Worm (Caenorhabditis elegans): Measurements from ENCODE around the gene swt-3.

swt-3 gene

DNA sequence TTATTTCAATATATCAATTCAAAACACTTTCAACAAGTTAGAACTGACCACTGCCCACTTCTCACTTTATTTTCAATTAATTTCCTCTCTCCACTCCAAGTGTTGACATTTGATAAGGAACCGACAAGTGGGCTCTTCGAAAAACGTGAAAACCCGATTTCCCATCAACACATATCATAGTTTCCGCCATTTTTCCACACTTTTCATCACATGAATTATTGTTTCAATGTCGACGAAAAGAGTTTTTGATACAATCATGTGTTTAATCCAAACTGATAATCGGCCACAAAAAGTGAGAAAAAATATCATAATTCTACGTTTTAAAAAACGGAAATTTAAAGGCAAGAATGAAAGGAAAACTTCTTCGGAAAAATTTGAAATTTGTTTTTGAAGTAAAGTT lies 15.2 kb upstream of the swt-3 start:
- no peak for TF ChIP-seq unc-62 (GFP tag; optimal IDR thresholded peaks at IDR 0.05)

DNA sequence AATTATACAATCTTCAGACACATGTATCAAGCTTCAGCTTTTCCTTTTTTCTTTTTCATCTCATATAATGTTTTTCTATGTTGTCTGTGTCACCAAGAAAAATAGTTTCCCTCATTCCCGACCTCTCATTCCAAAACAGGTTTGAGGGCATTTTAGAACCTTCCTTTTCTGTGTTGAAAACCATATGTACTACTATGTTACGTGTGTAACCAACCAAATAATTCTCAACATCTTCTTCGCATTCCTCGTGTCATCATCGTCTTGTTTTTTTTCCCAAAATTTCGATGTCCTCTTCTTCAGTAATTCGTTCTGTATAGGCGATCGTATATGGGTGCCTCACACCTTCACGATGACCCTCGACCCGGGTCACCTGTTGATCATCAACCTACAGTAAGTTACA lies 9.9 kb upstream of the swt-3 start, which contains the start of gene pept-2:
pept-2 (plus strand) TSS at position 301 of the 400 bp plus-strand sequence.
- no peak for TF ChIP-seq unc-62 (GFP tag; optimal IDR thresholded peaks at IDR 0.05)

- TF ChIP-seq unc-62 (GFP tag; optimal IDR thresholded peaks at IDR 0.05) = no peak
Measured at ce11 chrIV:10786731-10787130, 6.2 kb upstream of the swt-3 start, which contains the start of gene srd-7. srd-7 (minus strand) TSS chrIV:10786831.

DNA sequence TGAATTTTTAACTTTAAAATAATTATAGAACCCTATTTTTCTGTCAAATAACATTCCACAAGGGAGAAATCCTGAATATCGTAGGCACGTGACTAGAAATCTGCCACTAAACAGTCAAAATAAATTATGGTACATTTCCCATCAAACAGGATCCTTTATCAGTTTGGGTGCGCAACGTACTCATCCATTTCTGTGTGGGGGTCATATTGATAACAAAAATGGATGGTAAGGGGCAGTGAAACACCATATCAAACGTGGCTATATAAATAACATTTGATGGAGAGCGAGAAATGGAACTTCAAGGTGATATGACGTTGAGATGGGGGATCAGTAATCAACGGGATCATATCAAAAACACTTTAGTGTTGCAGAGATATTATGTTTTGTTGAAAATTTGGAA lies 3.6 kb upstream of the swt-3 start:
- no peak for TF ChIP-seq unc-62 (GFP tag; optimal IDR thresholded peaks at IDR 0.05)

DNA sequence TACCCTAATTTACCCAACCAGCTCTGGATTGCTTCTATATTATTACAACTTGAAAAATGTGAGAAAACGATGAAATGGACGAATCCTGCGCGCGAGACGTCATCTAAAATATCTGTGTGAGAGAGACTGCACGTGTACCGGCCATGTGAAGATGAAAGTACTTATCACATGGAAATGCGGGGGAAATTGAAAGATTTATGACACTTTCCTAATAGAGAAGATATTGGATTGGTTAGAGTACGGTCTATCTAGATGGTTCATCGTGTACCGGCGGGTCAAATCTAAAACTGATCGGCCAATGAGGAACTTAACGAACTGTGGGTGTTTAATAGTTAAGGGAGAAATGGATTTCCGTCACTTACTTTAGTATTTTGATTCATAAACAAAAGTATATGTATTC lies 1.5 kb upstream of the swt-3 start:
- TF ChIP-seq unc-62 (GFP tag; optimal IDR thresholded peaks at IDR 0.05) = no peak

DNA sequence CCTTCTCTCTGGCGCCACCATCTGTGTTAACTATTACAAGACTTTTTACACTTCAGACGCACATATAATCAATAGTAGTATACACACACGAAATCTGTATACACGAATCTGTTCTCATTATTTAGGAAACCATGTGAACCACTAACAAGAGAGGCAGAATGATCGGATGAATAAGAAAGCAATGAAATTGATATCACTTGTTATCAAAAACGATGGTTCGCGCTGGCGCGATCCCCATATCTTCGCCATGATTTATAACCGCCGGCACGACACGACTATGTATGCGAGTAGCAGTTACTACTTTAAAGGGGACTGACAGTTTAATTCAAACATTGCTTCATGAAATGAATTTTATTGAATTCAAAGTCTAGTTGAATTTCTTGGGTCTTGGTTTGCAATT lies 863 bp upstream of the swt-3 start:
- no peak for TF ChIP-seq unc-62 (GFP tag; optimal IDR thresholded peaks at IDR 0.05)

DNA sequence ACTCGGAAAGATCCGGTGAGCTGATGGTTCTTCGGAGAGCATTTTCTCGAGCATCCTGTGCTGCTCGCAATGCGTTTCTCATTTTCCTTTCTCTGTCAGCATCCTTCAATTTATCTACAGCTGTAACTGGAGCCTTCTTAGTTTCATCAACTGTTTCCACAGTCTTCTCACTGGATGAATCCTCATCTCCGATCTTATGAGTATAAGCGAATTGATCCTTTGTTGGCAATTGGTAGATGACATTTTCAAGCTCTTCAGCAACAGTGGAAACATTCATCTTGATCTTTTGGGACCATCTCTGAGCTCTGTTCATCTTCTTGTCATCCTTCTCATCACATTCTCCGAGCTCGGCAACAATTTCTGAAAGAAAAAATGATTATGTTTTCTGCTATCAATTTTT lies 1.2 kb downstream of the swt-3 start:
- no peak for TF ChIP-seq unc-62 (GFP tag; optimal IDR thresholded peaks at IDR 0.05)

DNA sequence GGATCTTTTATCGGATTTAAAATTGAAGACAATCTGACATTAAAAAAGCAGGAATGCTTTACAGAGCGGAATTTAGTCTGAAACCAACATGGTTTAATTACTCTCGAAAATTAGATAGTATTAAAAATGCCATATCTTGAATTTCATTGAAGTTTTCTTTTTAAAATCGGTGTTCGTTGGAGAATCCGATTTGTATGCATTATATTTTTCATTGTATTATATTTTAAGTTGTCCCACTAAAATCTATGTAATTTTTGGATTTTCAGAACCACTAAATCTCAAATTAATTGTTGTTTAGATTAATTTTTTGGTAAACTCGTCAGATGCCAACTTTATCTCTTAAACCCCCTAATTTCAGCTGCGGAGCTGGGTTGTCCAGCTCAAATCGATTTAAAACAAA lies 1.9 kb downstream of the swt-3 start:
- TF ChIP-seq unc-62 (GFP tag; optimal IDR thresholded peaks at IDR 0.05) = no peak

ce11 chrIV:10777600-10777999 lies 2.9 kb downstream of the swt-3 start:
- TF ChIP-seq unc-62 (GFP tag; optimal IDR thresholded peaks at IDR 0.05) = no peak

DNA sequence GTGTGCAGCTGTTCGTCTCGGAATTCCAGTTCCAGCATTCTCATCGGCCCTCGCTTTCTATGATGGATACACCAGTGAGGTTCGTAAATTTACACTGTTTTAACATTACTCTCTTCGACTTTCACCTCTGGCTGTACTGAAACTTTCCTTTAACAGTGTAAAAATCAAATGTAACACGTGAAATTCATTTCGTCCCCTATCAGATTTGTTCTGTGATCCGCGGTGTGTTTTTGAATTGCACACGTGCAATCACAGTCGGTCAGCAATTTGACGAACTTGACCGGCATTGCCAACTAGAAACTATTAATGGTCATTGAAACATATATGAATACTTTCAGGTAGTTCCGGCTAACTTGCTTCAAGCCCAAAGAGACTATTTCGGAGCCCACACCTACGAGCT lies 3.4 kb downstream of the swt-3 start:
- no peak for TF ChIP-seq unc-62 (GFP tag; optimal IDR thresholded peaks at IDR 0.05)

ce11 chrIV:10773811-10774210 lies 6.7 kb downstream of the swt-3 start, which contains the start of gene inpp-1:
inpp-1 (minus strand) TSS chrIV:10773911.
- TF ChIP-seq unc-62 (GFP tag; optimal IDR thresholded peaks at IDR 0.05) = no peak

DNA sequence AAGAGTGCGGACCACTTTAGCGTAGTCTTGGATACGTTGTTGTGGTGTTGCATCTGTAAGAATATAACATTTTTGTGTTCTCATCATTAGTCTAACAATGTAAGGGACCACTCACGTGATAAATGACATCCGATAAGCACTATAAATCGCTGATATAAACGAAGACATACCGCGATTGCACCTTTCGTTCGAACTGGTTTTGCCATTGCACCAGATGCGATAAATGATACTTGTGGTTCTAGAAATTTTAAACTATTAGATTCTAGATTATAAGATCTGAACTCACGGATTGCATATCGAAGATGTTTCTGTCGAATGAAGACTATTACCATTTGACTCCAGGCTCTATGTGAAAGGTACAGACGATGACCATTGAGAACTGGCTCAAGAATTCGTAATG lies 9.2 kb downstream of the swt-3 start:
- TF ChIP-seq unc-62 (GFP tag; optimal IDR thresholded peaks at IDR 0.05) = no peak

DNA sequence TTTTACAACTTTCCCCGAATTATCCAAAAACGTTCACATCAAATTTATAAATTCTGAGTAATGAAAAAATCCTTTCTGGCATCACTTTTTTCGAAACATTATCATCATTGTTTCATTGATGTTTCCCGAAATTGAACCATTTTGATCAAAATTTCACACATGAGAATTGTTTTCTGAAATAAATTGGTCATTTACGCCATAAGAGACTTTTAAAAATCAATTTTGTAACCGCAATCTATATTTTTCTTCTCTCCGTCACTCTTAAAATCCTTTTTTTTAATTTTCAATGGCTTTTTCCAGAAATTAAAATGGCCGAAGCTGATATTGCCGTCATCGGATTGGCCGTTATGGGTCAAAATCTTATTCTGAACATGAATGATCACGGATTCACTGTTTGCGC lies 11.1 kb downstream of the swt-3 start, which contains the start of gene T25B9.9:
T25B9.9 (plus strand) TSS at position 301 of the 400 bp plus-strand sequence.
- TF ChIP-seq unc-62 (GFP tag; optimal IDR thresholded peaks at IDR 0.05) = no peak

DNA sequence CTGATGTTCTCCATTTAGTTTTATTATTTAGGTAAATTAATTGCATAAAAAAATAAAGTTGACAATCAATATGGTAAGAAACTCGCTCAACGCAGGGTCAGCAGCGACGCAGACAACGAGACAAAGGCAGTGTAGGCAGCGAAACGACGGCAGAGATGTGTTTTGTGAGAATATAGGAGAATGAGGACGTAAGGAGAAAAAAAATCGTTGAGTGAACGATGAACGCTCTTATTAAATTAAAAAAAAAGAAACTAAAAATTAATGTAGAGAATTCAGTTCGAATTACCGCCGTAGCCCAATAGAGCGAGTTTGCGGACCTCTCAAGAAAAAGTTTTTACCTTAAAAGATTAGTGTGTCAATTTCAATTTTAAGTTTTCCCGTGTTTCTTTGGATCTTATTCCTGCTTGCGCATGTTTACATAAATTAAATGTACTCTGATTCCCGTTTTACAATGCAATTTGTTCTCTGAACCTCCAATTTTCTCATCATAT lies 12.3 kb downstream of the swt-3 start, which contains the start of gene T25B9.8:
T25B9.8 (minus strand) TSS at position 51 of the 491 bp plus-strand sequence.
- TF ChIP-seq unc-62 (GFP tag; optimal IDR thresholded peaks at IDR 0.05) = no peak

DNA sequence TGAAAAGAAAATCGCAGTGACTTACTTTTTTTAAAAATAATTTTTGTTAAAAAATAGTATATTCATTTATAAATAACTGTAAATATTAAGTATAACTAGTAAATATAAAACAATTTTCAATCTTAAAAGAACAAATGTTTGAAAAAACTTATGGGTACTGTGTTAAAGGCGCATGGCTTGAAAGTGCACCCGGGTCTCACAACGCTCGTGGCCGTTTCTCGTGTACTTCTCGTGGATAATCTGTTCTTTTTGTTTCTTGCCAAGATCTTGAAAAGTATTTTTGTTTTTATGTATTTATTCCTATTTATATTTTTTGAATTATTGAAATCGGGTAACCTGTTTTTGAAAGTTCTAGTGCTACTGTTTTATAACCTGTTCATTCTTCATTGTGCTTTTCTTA lies 14.4 kb downstream of the swt-3 start:
- no peak for TF ChIP-seq unc-62 (GFP tag; optimal IDR thresholded peaks at IDR 0.05)

ce11 chrIV:10765053-10765452 lies 15.4 kb downstream of the swt-3 start, which contains the start of gene T25B9.12:
T25B9.12 (plus strand) TSS chrIV:10765353.
- no peak for TF ChIP-seq unc-62 (GFP tag; optimal IDR thresholded peaks at IDR 0.05)

ce11 chrIV:10764206-10764605 lies 16.3 kb downstream of the swt-3 start, which contains the start of gene T25B9.11:
T25B9.11 (plus strand) TSS chrIV:10764506.
- TF ChIP-seq unc-62 (GFP tag; optimal IDR thresholded peaks at IDR 0.05) = no peak

- no peak for TF ChIP-seq unc-62 (GFP tag; optimal IDR thresholded peaks at IDR 0.05)
Measured at ce11 chrIV:10761344-10761743, 19.1 kb downstream of the swt-3 start, which contains the start of gene ugt-54. ugt-54 (plus strand) TSS chrIV:10761698.

Data from whole organism, dauer.